Worm (Caenorhabditis elegans) whole organism, early embryonic: ENCODE data around the gene evl-18.

ENCODE experiments used
- B0310.2 ChIP-seq: sonication (generic microtip); optimal IDR thresholded peaks from 2 replicates; lab custom pipeline; 2016; ENCODE audit warnings: mild to moderate bottlenecking, missing genetic modification characterization, missing compliant biosample characterization
- F13C5.2 ChIP-seq: sonication (generic microtip); optimal IDR thresholded peaks from 2 replicates; lab custom pipeline; 2017; ENCODE audit warnings: mild to moderate bottlenecking, missing genetic modification characterization, inconsistent platforms, missing compliant biosample characterization
- aly-1 ChIP-seq: sonication (generic microtip); optimal IDR thresholded peaks from 2 replicates; lab custom pipeline; 2016; ENCODE audit warnings: missing genetic modification characterization, missing compliant biosample characterization
- ama-1 ChIP-seq: fragments of 150-350 bp; optimal IDR thresholded peaks from 2 replicates; lab custom pipeline; 2014
- ceh-13 ChIP-seq: fragments of 200-800 bp; sonication (Bioruptor generic); optimal IDR thresholded peaks from 2 replicates; lab custom pipeline; 2018; ENCODE audit warnings: mild to moderate bottlenecking, missing genetic modification characterization, missing compliant biosample characterization
- ceh-36 ChIP-seq: sonication (generic microtip); optimal IDR thresholded peaks from 2 replicates; lab custom pipeline; 2016; ENCODE audit warnings: missing genetic modification characterization, inconsistent platforms, missing compliant biosample characterization
- ets-7 ChIP-seq: sonication (generic microtip); optimal IDR thresholded peaks from 2 replicates; lab custom pipeline; 2016; ENCODE audit warnings: missing genotype, missing genetic modification characterization, missing compliant biosample characterization
- flt-1 ChIP-seq: fragments of 200-800 bp; sonication (Bioruptor generic); IDR thresholded peaks from 2 replicates; pipeline ENCODE4 v1.3.6; 2022; ENCODE audit warnings: missing genetic modification characterization, missing compliant biosample characterization
- hmbx-1 ChIP-seq: sonication (generic microtip); optimal IDR thresholded peaks from 2 replicates; lab custom pipeline; 2016; ENCODE audit warnings: mild to moderate bottlenecking, missing genetic modification characterization, missing compliant biosample characterization
- hmg-4 ChIP-seq: fragments of 200-800 bp; sonication (Bioruptor generic); optimal IDR thresholded peaks from 2 replicates; lab custom pipeline; 2018; ENCODE audit warnings: mild to moderate bottlenecking, missing genetic modification characterization, missing compliant biosample characterization
- hnd-1 ChIP-seq: sonication (generic microtip); optimal IDR thresholded peaks from 2 replicates; lab custom pipeline; 2016; ENCODE audit warnings: missing genetic modification characterization, missing compliant biosample characterization
- pes-1 ChIP-seq: fragments of 200-800 bp; sonication (Bioruptor generic); IDR thresholded peaks from 2 replicates; pipeline ENCODE4 v1.3.6; 2022; ENCODE audit warnings: missing genetic modification reagents, missing genetic modification characterization, missing compliant biosample characterization
- scrt-1 ChIP-seq: fragments of 200-800 bp; sonication (Bioruptor generic); IDR thresholded peaks from 2 replicates; pipeline ENCODE4 v1.3.6; 2022; ENCODE audit warnings: missing genetic modification characterization, missing compliant biosample characterization
- sea-1 ChIP-seq: fragments of 200-800 bp; sonication (Bioruptor generic); conservative IDR thresholded peaks from 2 replicates; pipeline ENCODE4 v1.3.6; 2022; ENCODE audit warnings: missing genetic modification characterization, missing compliant biosample characterization
- tbx-11 ChIP-seq: fragments of 200-800 bp; sonication (Bioruptor generic); IDR thresholded peaks from 2 replicates; pipeline ENCODE4 v1.3.6; 2022; ENCODE audit warnings: missing genetic modification characterization, missing compliant biosample characterization
- tbx-37 ChIP-seq: fragments of 200-800 bp; sonication (Bioruptor generic); conservative IDR thresholded peaks from 2 replicates; pipeline ENCODE4 v1.3.6; 2022; ENCODE audit warnings: missing genetic modification reagents, missing genetic modification characterization, missing compliant biosample characterization
- tra-4 ChIP-seq: sonication (generic microtip); optimal IDR thresholded peaks from 2 replicates; lab custom pipeline; 2017; ENCODE audit warnings: missing genetic modification characterization, missing compliant biosample characterization

evl-18 gene

ce11 chrIII:3703397-3703796 lies 31.4 kb downstream of the evl-18 start, which contains the start of gene C14B1.3:
Gene C14B1.3 (plus strand): TSS chrIII:3703564.
- TF ChIP-seq pes-1, result no peak

- TF ChIP-seq hmg-4, result peak; percentile 52
- no peak for TF ChIP-seq flt-1
Observed at ce11 chrIII:3701411-3702310, 33.2 kb downstream of the evl-18 start, which contains the start of the genes pdi-1 and C14B1.2. Gene pdi-1 (minus strand): TSS chrIII:3701461. Gene C14B1.2 (plus strand): TSS chrIII:3702260.

ce11 chrIII:3699275-3699674 lies 35.6 kb downstream of the evl-18 start, which contains the start of gene cyn-9:
Gene cyn-9 (minus strand): TSS chrIII:3699640.
- TF ChIP-seq F13C5.2 (tag; lab: Kevin White, UChicago), result no peak
- no peak for TF ChIP-seq tbx-11 (GFP tag; lab: Robert Waterston, UW)
- no peak for TF ChIP-seq aly-1 (tag; lab: Kevin White, UChicago)
- TF ChIP-seq tra-4 (tag; lab: Kevin White, UChicago), result no peak
- no peak for TF ChIP-seq hmbx-1 (tag; lab: Kevin White, UChicago)
- no peak for TF ChIP-seq ceh-36 (tag; lab: Kevin White, UChicago)
- TF ChIP-seq ceh-13 (GFP tag; lab: Kevin White, UChicago), result no peak
- TF ChIP-seq flt-1, result no peak
- no peak for TF ChIP-seq sea-1 (GFP tag; lab: Robert Waterston, UW)
- no peak for TF ChIP-seq tbx-37 (GFP tag; lab: Robert Waterston, UW)
- TF ChIP-seq hmg-4, result no peak
- no peak for TF ChIP-seq ama-1 (lab: Kevin White, UChicago)

DNA sequence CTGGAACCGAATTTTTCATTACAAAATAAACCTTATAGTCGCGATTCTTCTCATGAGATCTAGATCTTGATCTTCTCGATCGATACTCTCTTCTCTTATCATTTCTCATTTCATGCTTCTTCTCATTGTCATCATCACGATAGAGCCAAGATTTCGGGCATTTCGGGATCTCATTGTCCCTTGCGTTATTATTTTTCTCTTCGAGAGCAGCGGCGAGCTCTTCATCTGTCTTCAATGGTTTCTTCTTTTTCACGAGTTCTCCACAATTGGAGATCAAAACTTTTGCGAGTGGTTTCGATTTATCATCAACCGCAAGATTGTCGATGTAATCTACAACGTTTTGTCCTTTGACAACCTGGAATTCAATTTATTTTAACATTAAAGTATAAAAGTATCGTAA lies 36.5 kb downstream of the evl-18 start:
- TF ChIP-seq hnd-1 (tag; lab: Kevin White, UChicago), result no peak
- TF ChIP-seq flt-1, result no peak
- TF ChIP-seq ceh-36 (tag; lab: Kevin White, UChicago), result no peak
- TF ChIP-seq hmg-4, result no peak
- no peak for TF ChIP-seq ets-7 (tag; lab: Kevin White, UChicago)
- no peak for TF ChIP-seq pes-1
- no peak for TF ChIP-seq hmbx-1 (tag; lab: Kevin White, UChicago)

DNA sequence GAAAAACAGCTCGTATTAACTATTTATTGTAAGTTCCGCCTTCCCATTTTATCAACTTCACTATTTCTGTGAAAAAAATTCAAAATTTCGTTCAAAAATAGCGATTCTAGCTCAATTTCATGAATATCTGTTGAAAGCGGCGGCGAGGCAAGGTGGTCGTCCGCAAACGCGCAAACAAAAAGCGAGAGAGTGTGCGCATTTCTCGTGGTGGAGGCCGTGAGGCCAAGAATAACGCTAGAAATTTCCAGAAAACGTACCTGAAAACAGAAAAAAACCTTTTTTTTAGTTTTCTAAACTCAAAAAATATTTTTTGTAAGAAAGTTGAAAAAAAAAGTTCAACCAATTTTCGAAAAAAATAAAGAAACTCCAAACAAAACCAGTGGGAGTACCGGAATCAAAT lies 37.7 kb downstream of the evl-18 start:
- TF ChIP-seq scrt-1 (GFP tag; lab: Robert Waterston, UW), result peak; percentile 67; the same call in 1 of the 2 replicates

ce11 chrIII:3695398-3695797 lies 39.4 kb downstream of the evl-18 start:
- TF ChIP-seq sea-1 (GFP tag; lab: Robert Waterston, UW), result peak; percentile 71
- TF ChIP-seq pes-1, result peak; percentile 66; the same call in 1 of the 2 replicates

ce11 chrIII:3694572-3694971 lies 40.3 kb downstream of the evl-18 start, which contains the start of gene npr-15:
Gene npr-15 (minus strand): TSS chrIII:3694672.
- no peak for TF ChIP-seq ama-1 (lab: Kevin White, UChicago)
- TF ChIP-seq F13C5.2 (tag; lab: Kevin White, UChicago), result no peak
- no peak for TF ChIP-seq hmbx-1 (tag; lab: Kevin White, UChicago)
- no peak for TF ChIP-seq ets-7 (tag; lab: Kevin White, UChicago)

DNA sequence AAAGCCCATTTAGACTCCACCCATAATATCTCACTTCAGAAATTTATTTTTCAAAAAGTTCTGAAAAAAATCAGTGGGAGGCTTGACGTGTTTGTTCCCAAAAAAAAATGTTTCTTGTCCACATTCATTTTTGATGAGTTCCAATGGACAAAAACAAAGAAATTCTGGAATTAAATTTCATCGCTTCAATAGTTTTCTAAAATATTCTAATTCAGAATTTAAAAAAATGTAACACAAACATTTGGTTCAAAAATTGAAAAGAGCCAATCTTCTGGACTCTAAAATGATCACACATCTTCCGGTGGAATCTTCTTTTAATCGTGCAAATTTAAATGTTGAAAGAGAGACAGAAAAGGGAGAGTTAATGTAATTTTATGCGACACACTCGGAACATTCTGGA lies 42.3 kb downstream of the evl-18 start:
- no peak for TF ChIP-seq sea-1 (GFP tag; lab: Robert Waterston, UW)
- no peak for TF ChIP-seq pes-1
- TF ChIP-seq ceh-36 (tag; lab: Kevin White, UChicago), result no peak
- TF ChIP-seq tra-4 (tag; lab: Kevin White, UChicago), result no peak
- TF ChIP-seq B0310.2, result no peak
- TF ChIP-seq tbx-11 (GFP tag; lab: Robert Waterston, UW), result no peak
- no peak for TF ChIP-seq flt-1
- TF ChIP-seq scrt-1 (GFP tag; lab: Robert Waterston, UW), result no peak
- no peak for TF ChIP-seq aly-1 (tag; lab: Kevin White, UChicago)
- TF ChIP-seq ets-7 (tag; lab: Kevin White, UChicago), result no peak
- no peak for TF ChIP-seq hmbx-1 (tag; lab: Kevin White, UChicago)
- no peak for TF ChIP-seq hnd-1 (tag; lab: Kevin White, UChicago)
- TF ChIP-seq F13C5.2 (tag; lab: Kevin White, UChicago), result no peak
- no peak for TF ChIP-seq ceh-13 (GFP tag; lab: Kevin White, UChicago)
- no peak for TF ChIP-seq ama-1 (lab: Kevin White, UChicago)
- no peak for TF ChIP-seq hmg-4
- no peak for TF ChIP-seq tbx-37 (GFP tag; lab: Robert Waterston, UW)

- TF ChIP-seq B0310.2, result no peak
- no peak for TF ChIP-seq pes-1
Observed at ce11 chrIII:3682869-3683403, 51.9 kb downstream of the evl-18 start.
